Fruit fly (Drosophila melanogaster): ENCODE data around the gene Nek2.

Gene Nek2

dm6 chrX:7937588-7938481 lies 46.4 kb upstream of the Nek2 start (continued):
- TF ChIP-seq bcd (GFP tag; optimal IDR thresholded peaks at IDR 0.05) (peak; percentile 87), CG9817 (tag; optimal IDR thresholded peaks at IDR 0.05) (peak; percentile 53), org-1 (GFP tag; optimal IDR thresholded peaks at IDR 0.05) (peak; percentile 85), CG2202 (tag; optimal IDR thresholded peaks at IDR 0.05) (peak; percentile 73), mirr (GFP tag; optimal IDR thresholded peaks at IDR 0.05) (no peak), jing (GFP tag; optimal IDR thresholded peaks at IDR 0.05) (peak; percentile 73), Sin3A (optimal IDR thresholded peaks at IDR 0.05) (no peak), CG12391 (tag; optimal IDR thresholded peaks at IDR 0.05) (peak; percentile 83), Atf-2 (GFP tag; optimal IDR thresholded peaks at IDR 0.05) (peak; percentile 85), Six4 (GFP tag; optimal IDR thresholded peaks at IDR 0.05) (peak; percentile 77), CG17361 (GFP tag; IDR thresholded peaks at IDR 0.05) (peak; percentile 95), CG6175 (GFP tag; IDR thresholded peaks at IDR 0.05) (no peak), CG12942 (GFP tag; optimal IDR thresholded peaks at IDR 0.05) (peak; percentile 70), Hey (tag; optimal IDR thresholded peaks at IDR 0.05) (no peak), vvl (GFP tag; IDR thresholded peaks at IDR 0.05) (peak; percentile 73), HmgZ (tag; optimal IDR thresholded peaks at IDR 0.05) (no peak), CG6689 (GFP tag; IDR thresholded peaks at IDR 0.05) (peak; percentile 83), CG1529 (GFP tag; optimal IDR thresholded peaks at IDR 0.05) (peak; percentile 85), Xbp1 (GFP tag; optimal IDR thresholded peaks at IDR 0.05) (peak; percentile 78), CG16813 (GFP tag; IDR thresholded peaks at IDR 0.05; ENCODE audit: partially characterized antibody) (no peak; the same call in 2 of the 3 replicates), CG11247 (GFP tag; IDR thresholded peaks at IDR 0.05) (no peak), dmrt11E (tag; optimal IDR thresholded peaks at IDR 0.05) (peak; percentile 86), CG8388 (GFP tag; optimal IDR thresholded peaks at IDR 0.05) (peak; percentile 82), scrt (GFP tag; optimal IDR thresholded peaks at IDR 0.05) (peak; percentile 48), cato (GFP tag; optimal IDR thresholded peaks at IDR 0.05; ENCODE audit: borderline replicate concordance) (peak; percentile 74), HmgD (GFP tag; optimal IDR thresholded peaks at IDR 0.05) (peak; percentile 44), CG13624 (GFP tag; optimal IDR thresholded peaks at IDR 0.05) (peak; percentile 25), klu (GFP tag; IDR thresholded peaks at IDR 0.05) (peak; percentile 61; the same call in 1 of the 2 replicates), CG10366 (GFP tag; IDR thresholded peaks at IDR 0.05) (peak; percentile 65; the same call in 1 of the 2 replicates), corto (GFP tag; optimal IDR thresholded peaks at IDR 0.05) (no peak), eve (GFP tag; optimal IDR thresholded peaks at IDR 0.05) (peak in 1 of 2 experiments; percentile 46), CG8765 (GFP tag; IDR thresholded peaks at IDR 0.05) (no peak), CkIIα-i1 (GFP tag; IDR thresholded peaks at IDR 0.05) (no peak), hb (GFP tag; IDR thresholded peaks at IDR 0.05; ENCODE audit: partially characterized antibody) (no peak), CG6765 (GFP tag; optimal IDR thresholded peaks at IDR 0.05) (no peak), ttk (GFP tag; IDR thresholded peaks at IDR 0.05) (peak; percentile 80), ash1 (GFP tag; optimal IDR thresholded peaks at IDR 0.05) (no peak), CG15479 (GFP tag; optimal IDR thresholded peaks at IDR 0.05) (peak; percentile 94), zen2 (GFP tag; IDR thresholded peaks at IDR 0.05; ENCODE audit: partially characterized antibody) (no peak), dan (GFP tag; IDR thresholded peaks at IDR 0.05) (peak; percentile 61), zfh1 (GFP tag; IDR thresholded peaks at IDR 0.05) (peak; percentile 71), CG3838 (GFP tag; optimal IDR thresholded peaks at IDR 0.05) (peak; percentile 34), pzg (GFP tag; optimal IDR thresholded peaks at IDR 0.05) (no peak), Hr39 (optimal IDR thresholded peaks at IDR 0.05) (no peak), CG7963 (GFP tag; IDR thresholded peaks at IDR 0.05; ENCODE audit: partially characterized antibody) (no peak), Dp (GFP tag; optimal IDR thresholded peaks at IDR 0.05) (no peak), CG13424 (tag; optimal IDR thresholded peaks at IDR 0.05) (peak; percentile 87), fd102C (GFP tag; optimal IDR thresholded peaks at IDR 0.05) (peak; percentile 24), Dad (GFP tag; optimal IDR thresholded peaks at IDR 0.05) (peak; percentile 59)

Measured in whole organism, embryonic.